Worm (Caenorhabditis elegans): ENCODE results near the gene C35D6.4.

DNA sequence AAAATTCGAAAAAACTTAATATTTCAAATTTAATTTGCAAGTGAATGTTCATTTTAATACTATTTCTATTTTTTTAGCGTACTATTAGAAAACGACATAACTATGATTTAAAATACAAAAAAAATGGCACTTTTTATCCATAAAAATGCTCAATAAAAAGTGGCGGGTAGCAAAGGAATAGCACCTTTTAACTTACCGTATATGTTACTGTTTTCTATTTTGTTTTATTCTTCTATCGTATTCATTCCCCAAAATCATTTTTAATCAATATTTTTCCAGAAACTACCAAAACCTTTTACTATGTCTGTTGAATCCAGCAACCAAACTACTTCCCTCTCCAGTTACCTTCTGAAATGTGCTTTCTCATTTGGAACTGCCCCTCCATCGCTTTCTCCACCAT is at the start of gene C35D6.4:
- TF ChIP-seq tbx-11 (GFP tag; IDR thresholded peaks at IDR 0.05): no peak
- no peak for TF ChIP-seq hmbx-1 (tag; optimal IDR thresholded peaks at IDR 0.05)
- TF ChIP-seq ets-7 (tag; optimal IDR thresholded peaks at IDR 0.05): no peak
- no peak for TF ChIP-seq hnd-1 (tag; optimal IDR thresholded peaks at IDR 0.05)
- TF ChIP-seq ama-1 (optimal IDR thresholded peaks at IDR 0.05): no peak
- TF ChIP-seq tbx-37 (GFP tag; conservative IDR thresholded peaks at IDR 0.05): no peak
- no peak for TF ChIP-seq hmg-4 (GFP tag; optimal IDR thresholded peaks at IDR 0.05)
- no peak for TF ChIP-seq tra-4 (tag; optimal IDR thresholded peaks at IDR 0.05)
- no peak for TF ChIP-seq scrt-1 (GFP tag; IDR thresholded peaks at IDR 0.05)
- TF ChIP-seq flt-1 (GFP tag; IDR thresholded peaks at IDR 0.05): no peak
- no peak for TF ChIP-seq F13C5.2 (tag; optimal IDR thresholded peaks at IDR 0.05)
- TF ChIP-seq aly-1 (tag; optimal IDR thresholded peaks at IDR 0.05): no peak
- TF ChIP-seq B0310.2 (tag; optimal IDR thresholded peaks at IDR 0.05): no peak
- no peak for TF ChIP-seq sea-1 (GFP tag; conservative IDR thresholded peaks at IDR 0.05)
